Fruit fly (Drosophila melanogaster) whole organism, embryonic: ENCODE data around the gene mthl14.

Experiments used
- CG12744 ChIP-seq: fragments of 200-800 bp; sonication (Bioruptor generic); optimal IDR thresholded peaks from 2 replicates; lab custom pipeline; 2016; ENCODE audit warnings: missing biosample characterization, missing genetic modification characterization
- CG13287 ChIP-seq: fragments of 200-800 bp; sonication (Bioruptor generic); IDR thresholded peaks from 2 replicates; pipeline ENCODE4 v1.3.6; 2022; ENCODE audit warnings: missing biosample characterization, missing genetic modification characterization; ENCODE audit not compliant: partially characterized antibody
- CG13296 ChIP-seq: fragments of 200-800 bp; sonication (Bioruptor generic); optimal IDR thresholded peaks from 3 replicates; lab custom pipeline; 2018; ENCODE audit warnings: missing biosample characterization, mild to moderate bottlenecking, missing genetic modification characterization
- CG13894 ChIP-seq: fragments of 200-800 bp; sonication (Bioruptor generic); optimal IDR thresholded peaks from 3 replicates; lab custom pipeline; 2018; ENCODE audit warnings: missing biosample characterization, mild to moderate bottlenecking, missing genetic modification characterization, moderate library complexity
- CG14667 ChIP-seq: fragments of 200-800 bp; sonication (Bioruptor generic); IDR thresholded peaks from 2 replicates; pipeline ENCODE4 v1.3.6; 2022; ENCODE audit warnings: missing biosample characterization, missing genetic modification characterization
- CG15073 ChIP-seq: fragments of 200-800 bp; sonication (Bioruptor generic); optimal IDR thresholded peaks from 2 replicates; lab custom pipeline; 2016; ENCODE audit warnings: missing biosample characterization, missing genetic modification characterization
- CG1529 ChIP-seq: fragments of 200-800 bp; sonication (Bioruptor generic); optimal IDR thresholded peaks from 3 replicates; lab custom pipeline; 2018; ENCODE audit warnings: missing biosample characterization, missing genetic modification characterization
- CG17568 ChIP-seq: fragments of 200-800 bp; sonication (Bioruptor generic); optimal IDR thresholded peaks from 2 replicates; lab custom pipeline; 2018; ENCODE audit warnings: missing biosample characterization, mild to moderate bottlenecking, missing genetic modification characterization, moderate library complexity
- CG2129 ChIP-seq: fragments of 200-800 bp; sonication (Bioruptor generic); IDR thresholded peaks from 2 replicates; pipeline ENCODE4 v1.3.6; 2022; ENCODE audit warnings: missing biosample characterization, missing genetic modification characterization; ENCODE audit not compliant: partially characterized antibody
- CG2199 ChIP-seq: fragments of 200-800 bp; sonication (Bioruptor generic); IDR thresholded peaks from 3 replicates; pipeline ENCODE4 v1.3.6; 2022; ENCODE audit warnings: missing biosample characterization, missing genetic modification characterization
- CG3065 ChIP-seq: fragments of 200-800 bp; sonication (Bioruptor generic); optimal IDR thresholded peaks from 2 replicates; lab custom pipeline; 2016; ENCODE audit warnings: missing biosample characterization, missing genetic modification characterization
- CG34422 ChIP-seq: fragments of 200-800 bp; sonication (Bioruptor generic); IDR thresholded peaks from 3 replicates; pipeline ENCODE4 v1.3.6; 2022; ENCODE audit warnings: missing biosample characterization, missing genetic modification characterization
- CG4730 ChIP-seq: fragments of 200-800 bp; sonication (Bioruptor generic); IDR thresholded peaks from 2 replicates; pipeline ENCODE4 v1.3.6; 2022; ENCODE audit warnings: missing biosample characterization, missing genetic modification characterization
- CG5953 ChIP-seq: fragments of 200-800 bp; sonication (Bioruptor generic); IDR thresholded peaks from 2 replicates; pipeline ENCODE4 v1.3.6; 2022; ENCODE audit warnings: missing biosample characterization, missing genetic modification characterization
- CG6791 ChIP-seq: fragments of 200-800 bp; sonication (Bioruptor generic); IDR thresholded peaks from 3 replicates; pipeline ENCODE4 v1.3.6; 2022; ENCODE audit warnings: missing biosample characterization, missing genetic modification characterization; ENCODE audit not compliant: partially characterized antibody
- CG6854 ChIP-seq: fragments of 200-800 bp; sonication (Bioruptor generic); optimal IDR thresholded peaks from 3 replicates; lab custom pipeline; 2017; ENCODE audit warnings: missing biosample characterization, mild to moderate bottlenecking, missing genetic modification characterization
- CG8281 ChIP-seq: fragments of 200-800 bp; sonication (Bioruptor generic); optimal IDR thresholded peaks from 2 replicates; lab custom pipeline; 2018; ENCODE audit warnings: missing biosample characterization, mild to moderate bottlenecking, missing genetic modification characterization, moderate library complexity
- CG9817 ChIP-seq: fragments of 200-800 bp; sonication (Bioruptor generic); optimal IDR thresholded peaks from 2 replicates; lab custom pipeline; 2018; ENCODE audit warnings: missing biosample characterization, mild to moderate bottlenecking, missing genetic modification characterization, moderate library complexity
- Deaf1 ChIP-seq: fragments of 200-800 bp; optimal IDR thresholded peaks from 3 replicates; lab custom pipeline; 2019; ENCODE audit warnings: missing biosample characterization, mild to moderate bottlenecking, missing genetic modification characterization, moderate library complexity
- Dek ChIP-seq: fragments of 200-800 bp; sonication (Bioruptor generic); optimal IDR thresholded peaks from 3 replicates; lab custom pipeline; 2019; ENCODE audit warnings: missing biosample characterization, mild to moderate bottlenecking, missing genetic modification characterization, moderate library complexity
- Dref ChIP-seq: fragments of 200-800 bp; sonication (Bioruptor generic); IDR thresholded peaks from 2 replicates; pipeline ENCODE4 v1.3.6; 2022; ENCODE audit warnings: missing biosample characterization, missing genetic modification characterization
- Drgx ChIP-seq: fragments of 200-800 bp; sonication (Bioruptor generic); IDR thresholded peaks from 2 replicates; pipeline ENCODE4 v1.3.6; 2022; ENCODE audit warnings: missing biosample characterization, missing genetic modification characterization
- Hand ChIP-seq: fragments of 200-800 bp; sonication (Bioruptor generic); optimal IDR thresholded peaks from 2 replicates; lab custom pipeline; 2017; ENCODE audit warnings: mild to moderate bottlenecking, missing biosample characterization, missing genetic modification reagents, missing genetic modification characterization
- HmgZ ChIP-seq: fragments of 200-800 bp; sonication (Bioruptor generic); optimal IDR thresholded peaks from 2 replicates; lab custom pipeline; 2018; ENCODE audit warnings: missing biosample characterization, mild to moderate bottlenecking, missing genetic modification characterization
- Lim3 ChIP-seq: fragments of 200-800 bp; sonication (Bioruptor generic); IDR thresholded peaks from 2 replicates; pipeline ENCODE4 v1.3.6; 2022; ENCODE audit warnings: missing biosample characterization, missing genetic modification characterization
- MBD-R2 ChIP-seq: fragments of 200-800 bp; sonication (Bioruptor generic); IDR thresholded peaks from 2 replicates; pipeline ENCODE4 v1.3.6; 2022; ENCODE audit warnings: missing biosample characterization, missing genetic modification characterization
- Trl ChIP-seq, 3 experiments: fragments of >200 bp in 2 of 3; fragments of 200-800 bp in 1 of 3; sonication (Bioruptor generic) in 1 of 3; optimal IDR thresholded peaks; 2 replicates in 1 of 3; 3 replicates in 2 of 3; lab custom pipeline; 2016 to 2017; ENCODE audit warnings: missing biosample characterization in 1 of 3, missing genetic modification characterization in 1 of 3
- Xbp1 ChIP-seq: fragments of 200-800 bp; sonication (Bioruptor generic); optimal IDR thresholded peaks from 3 replicates; lab custom pipeline; 2016; ENCODE audit warnings: missing biosample characterization, mild to moderate bottlenecking, missing genetic modification characterization
- aop ChIP-seq: fragments of 200-800 bp; sonication (Bioruptor generic); IDR thresholded peaks from 2 replicates; pipeline ENCODE4 v1.3.6; 2022; ENCODE audit warnings: missing biosample characterization, missing genetic modification characterization
- cas ChIP-seq: fragments of 200-800 bp; sonication (Bioruptor generic); IDR thresholded peaks from 2 replicates; pipeline ENCODE4 v1.3.6; 2022; ENCODE audit warnings: missing biosample characterization, missing genetic modification characterization
- ci ChIP-seq: fragments of 200-800 bp; sonication (Bioruptor generic); IDR thresholded peaks from 3 replicates; pipeline ENCODE4 v1.3.6; 2022; ENCODE audit warnings: missing biosample characterization, missing genetic modification characterization
- ewg ChIP-seq: fragments of 200-800 bp; sonication (Bioruptor generic); optimal IDR thresholded peaks from 3 replicates; lab custom pipeline; 2017; ENCODE audit warnings: mild to moderate bottlenecking, missing biosample characterization, missing genetic modification reagents, missing genetic modification characterization
- fd3F ChIP-seq: fragments of 200-800 bp; sonication (Bioruptor generic); optimal IDR thresholded peaks from 2 replicates; lab custom pipeline; 2018; ENCODE audit warnings: missing biosample characterization, mild to moderate bottlenecking, missing genetic modification characterization, moderate library complexity
- gt ChIP-seq: fragments of 200-800 bp; sonication (Bioruptor generic); IDR thresholded peaks from 2 replicates; pipeline ENCODE4 v1.3.6; 2022; ENCODE audit warnings: missing biosample characterization, missing genetic modification characterization
- hbn ChIP-seq: fragments of 200-800 bp; sonication (Bioruptor generic); IDR thresholded peaks from 2 replicates; pipeline ENCODE4 v1.3.6; 2022; ENCODE audit warnings: missing biosample characterization, missing genetic modification characterization; ENCODE audit not compliant: partially characterized antibody
- her ChIP-seq: fragments of 200-800 bp; sonication (Bioruptor generic); optimal IDR thresholded peaks from 2 replicates; lab custom pipeline; 2016; ENCODE audit warnings: missing biosample characterization, missing genetic modification characterization
- nom ChIP-seq: fragments of 200-800 bp; sonication (Bioruptor generic); optimal IDR thresholded peaks from 2 replicates; lab custom pipeline; 2017; ENCODE audit warnings: missing biosample characterization, missing genetic modification characterization, mild to moderate bottlenecking, moderate library complexity, missing genetic modification reagents
- org-1 ChIP-seq: fragments of 200-800 bp; sonication (Bioruptor generic); optimal IDR thresholded peaks from 2 replicates; lab custom pipeline; 2017; ENCODE audit warnings: missing biosample characterization, missing genetic modification characterization
- rib ChIP-seq: fragments of 200-800 bp; sonication (Bioruptor generic); IDR thresholded peaks from 2 replicates; pipeline ENCODE4 v1.3.6; 2022; ENCODE audit warnings: missing biosample characterization, missing genetic modification characterization
- sens ChIP-seq: fragments of 200-800 bp; sonication (Bioruptor generic); peaks from one replicate; lab custom pipeline; 2016; ENCODE audit warnings: missing biosample characterization, missing genetic modification characterization
- sens-2 ChIP-seq: fragments of 200-800 bp; sonication (Bioruptor generic); IDR thresholded peaks from 2 replicates; pipeline ENCODE4 v1.3.6; 2022; ENCODE audit warnings: missing biosample characterization, missing genetic modification characterization
- sim ChIP-seq: fragments of 200-800 bp; sonication (Bioruptor generic); IDR thresholded peaks from 2 replicates; pipeline ENCODE4 v1.3.6; 2022; ENCODE audit warnings: missing biosample characterization, missing genetic modification characterization
- slbo ChIP-seq: fragments of 200-800 bp; sonication (Bioruptor generic); IDR thresholded peaks from 2 replicates; pipeline ENCODE4 v1.3.6; 2022; ENCODE audit warnings: missing biosample characterization, missing genetic modification characterization
- so ChIP-seq: fragments of 200-800 bp; sonication (Bioruptor generic); IDR thresholded peaks from 3 replicates; pipeline ENCODE4 v1.3.6; 2022; ENCODE audit warnings: missing biosample characterization, missing genetic modification characterization
- vvl ChIP-seq: fragments of 200-800 bp; sonication (Bioruptor generic); IDR thresholded peaks from 2 replicates; pipeline ENCODE4 v1.3.6; 2022; ENCODE audit warnings: missing biosample characterization, missing genetic modification characterization
- z ChIP-seq: fragments of 200-800 bp; sonication (Bioruptor generic); IDR thresholded peaks from 3 replicates; pipeline ENCODE4 v1.3.6; 2022; ENCODE audit warnings: missing biosample characterization, missing genetic modification characterization

Gene mthl14

DNA sequence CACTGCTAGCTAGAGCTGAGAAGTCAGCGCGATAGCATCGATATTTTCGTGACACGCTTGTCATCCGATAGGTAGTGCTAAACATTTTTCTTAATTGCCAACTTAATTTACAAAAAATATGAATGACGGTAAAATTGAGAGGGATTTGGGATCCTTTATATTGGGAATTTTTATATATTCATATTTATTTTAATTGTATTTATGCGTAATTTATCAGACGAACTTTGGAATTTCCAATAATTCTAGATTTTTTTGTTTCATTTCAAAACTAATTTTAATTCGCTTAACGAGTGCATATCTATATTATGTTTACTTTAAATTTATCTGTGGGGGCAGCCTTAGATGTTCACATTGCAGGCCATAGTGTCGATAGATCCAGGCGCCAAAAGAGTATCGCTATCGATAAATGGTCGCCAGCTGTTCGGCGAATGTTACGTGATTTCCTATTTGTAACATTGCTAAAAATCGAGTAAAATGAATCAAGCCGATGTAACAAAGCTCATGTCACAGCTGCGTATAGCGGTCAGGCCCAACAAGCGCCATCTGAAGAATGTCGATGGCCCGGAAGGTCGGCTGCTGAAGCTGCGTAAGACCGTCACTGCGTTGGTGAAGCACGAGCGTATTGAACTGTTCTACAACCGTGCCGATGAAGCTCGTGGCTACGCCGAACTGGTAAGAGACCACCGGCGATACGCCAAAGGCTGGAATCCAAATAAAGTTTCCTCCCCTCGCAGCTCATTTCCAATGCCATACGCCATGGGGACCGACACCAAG, 17.3 kb downstream of the mthl14 start, which contains the start of the genes Tudor-SN and mRpL17 (continued):
- TF ChIP-seq CG2129: peak; percentile 73
- no peak for TF ChIP-seq CG6854 (GFP tag; lab: Kevin White, UChicago)
- no peak for TF ChIP-seq Hand (GFP tag; lab: Kevin White, UChicago)
- TF ChIP-seq her (GFP tag; lab: Kevin White, UChicago): no peak
- TF ChIP-seq CG3065 (GFP tag; lab: Kevin White, UChicago): no peak
- peak; percentile 72 for TF ChIP-seq MBD-R2 (GFP tag; lab: Robert Waterston, UW)
- peak; percentile 37 for TF ChIP-seq CG9817 (tag; lab: Kevin White, UChicago)
- no peak for TF ChIP-seq CG15073 (GFP tag; lab: Kevin White, UChicago)
- TF ChIP-seq CG14667 (GFP tag; lab: Robert Waterston, UW): no peak
- TF ChIP-seq CG5953: no peak
- no peak for TF ChIP-seq org-1 (GFP tag; lab: Kevin White, UChicago)
- TF ChIP-seq Drgx (GFP tag; lab: Robert Waterston, UW): no peak
- no peak for TF ChIP-seq sim (GFP tag; lab: Robert Waterston, UW)
- TF ChIP-seq Trl (optimal IDR thresholded peaks at IDR 0.05; lab: Kevin White, UChicago): no peak
- peak; percentile 14 for TF ChIP-seq Trl (GFP tag; optimal IDR thresholded peaks at IDR 0.05; lab: Kevin White, UChicago)
- no peak for TF ChIP-seq so

dm6 chr3L:265808-266207, 18.5 kb downstream of the mthl14 start, which contains the start of gene CG34263:
Gene CG34263, minus strand, starts transcription at chr3L:265908.
- no peak for TF ChIP-seq ci (GFP tag; lab: Robert Waterston, UW)
- peak; percentile 33; the same call in 1 of the 2 replicates for TF ChIP-seq vvl
- no peak for TF ChIP-seq nom (GFP tag; lab: Kevin White, UChicago)
- no peak for TF ChIP-seq Dref
- TF ChIP-seq CG6791 (GFP tag; lab: Robert Waterston, UW): peak; percentile 13; the same call in 1 of the 3 replicates
- TF ChIP-seq HmgZ: no peak

DNA sequence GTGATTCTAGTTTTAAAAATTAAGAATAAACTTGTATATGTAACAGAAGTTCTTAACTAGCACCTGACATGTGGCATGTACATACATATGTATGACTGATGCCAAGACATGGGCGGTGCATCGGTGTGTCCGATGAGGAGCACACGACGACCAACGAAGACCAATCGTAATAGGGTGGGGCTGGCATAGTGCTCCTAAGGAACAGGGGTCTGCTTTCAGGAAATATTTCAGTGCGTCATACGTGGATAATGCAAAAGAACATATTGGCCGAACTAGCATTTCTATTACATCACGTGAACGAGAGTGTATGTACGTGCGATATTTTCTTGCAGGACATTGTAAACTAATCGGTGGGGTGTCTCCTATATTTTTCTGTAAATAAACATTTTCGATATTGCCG, 19.8 kb downstream of the mthl14 start, which contains the start of gene miple1:
Gene miple1, plus strand, starts transcription at position 217 of the 400 bp plus-strand sequence.
- TF ChIP-seq CG13287 (GFP tag; lab: Robert Waterston, UW): no peak
- TF ChIP-seq sens (GFP tag; lab: Kevin White, UChicago): peak; percentile 61
- peak; percentile 85 for TF ChIP-seq Deaf1 (tag; lab: Kevin White, UChicago)
- no peak for TF ChIP-seq slbo (GFP tag; lab: Robert Waterston, UW)
- TF ChIP-seq CG13894 (tag; lab: Kevin White, UChicago): peak; percentile 29
- no peak for TF ChIP-seq aop
- no peak for TF ChIP-seq Dek (tag; lab: Kevin White, UChicago)
- TF ChIP-seq rib (GFP tag; lab: Robert Waterston, UW): no peak
- TF ChIP-seq gt: no peak

DNA sequence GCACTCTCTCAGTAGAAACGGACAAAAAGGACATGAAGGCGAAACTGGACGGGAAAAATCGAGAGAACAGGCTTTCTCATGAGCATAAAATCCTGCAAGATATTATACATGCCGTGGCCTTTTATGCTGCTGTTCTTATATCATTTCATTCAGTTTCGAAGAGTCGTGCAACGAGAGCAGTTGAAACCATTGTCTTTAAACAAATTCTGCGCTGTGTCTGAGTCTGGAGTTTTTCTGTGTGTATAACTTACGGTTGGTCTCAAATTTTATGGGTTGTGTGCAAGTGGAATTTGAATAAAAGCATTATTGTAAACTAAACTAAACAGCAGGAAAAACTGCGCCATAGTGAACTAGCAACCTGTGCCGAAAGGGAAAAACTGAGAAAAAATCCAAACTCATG, 20.3 kb downstream of the mthl14 start:
- TF ChIP-seq ewg (GFP tag; lab: Kevin White, UChicago) (peak; percentile 37), CG13296 (GFP tag; lab: Kevin White, UChicago) (no peak), CG12744 (GFP tag; lab: Kevin White, UChicago) (no peak), z (peak; percentile 65; the same call in 1 of the 3 replicates), Lim3 (GFP tag; lab: Robert Waterston, UW) (no peak), CG5953 (no peak), fd3F (GFP tag; lab: Kevin White, UChicago) (no peak), hbn (GFP tag; lab: Robert Waterston, UW) (no peak), CG17568 (GFP tag; lab: Kevin White, UChicago) (no peak), CG8281 (tag; lab: Kevin White, UChicago) (no peak), CG6791 (GFP tag; lab: Robert Waterston, UW) (no peak), CG1529 (GFP tag; lab: Kevin White, UChicago) (no peak), cas (GFP tag; lab: Robert Waterston, UW) (no peak), CG4730 (GFP tag; lab: Robert Waterston, UW) (no peak), sens-2 (GFP tag; lab: Robert Waterston, UW) (no peak), CG2199 (0 out of 3 replicates have a peak, but pooled peaks have one; percentile 26), CG34422 (GFP tag; lab: Robert Waterston, UW) (no peak), Xbp1 (GFP tag; lab: Kevin White, UChicago) (no peak)
